Worm (Caenorhabditis elegans) whole organism, L4/young adult: ENCODE results near the gene F49H12.3.

Experiments
- W03F9.2 ChIP-seq: fragments of 150-350 bp; optimal IDR thresholded peaks from 2 replicates; lab custom pipeline; 2014; ENCODE audit warnings: missing biosample characterization, missing genetic modification characterization
- him-1 ChIP-seq: sonication (generic microtip); optimal IDR thresholded peaks from 2 replicates; lab custom pipeline; 2016; ENCODE audit warnings: missing genotype, missing genetic modification reagents, missing genetic modification characterization, missing compliant biosample characterization

DNA sequence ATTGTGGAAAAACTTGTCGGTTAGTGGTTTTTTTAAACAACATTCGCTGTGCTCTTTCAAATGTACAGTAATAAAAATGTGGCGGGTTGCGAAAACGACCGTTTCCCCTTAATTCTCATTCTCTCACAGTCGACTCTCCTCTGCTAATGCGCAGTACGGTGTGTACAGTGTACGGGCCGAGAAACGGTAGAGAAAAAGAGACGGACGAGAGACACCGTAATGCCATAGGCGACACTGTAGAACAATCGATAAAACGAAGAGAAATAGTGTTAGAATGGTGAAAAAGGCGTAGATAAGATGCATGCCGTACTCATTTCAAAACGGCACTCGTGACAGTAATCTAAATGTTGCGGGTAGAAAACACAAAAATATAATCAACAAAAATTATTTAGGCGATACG, 6.3 kb downstream of the F49H12.3 start:
- no peak for TF ChIP-seq W03F9.2 (tag; lab: Kevin White, UChicago)
- TF ChIP-seq him-1 (tag; lab: Kevin White, UChicago), result no peak
